Worm (Caenorhabditis elegans): ENCODE data around the gene dbn-1.

- TF ChIP-seq hif-1 (tag; optimal IDR thresholded peaks at IDR 0.05) (no peak), aly-2 (tag; optimal IDR thresholded peaks at IDR 0.05) (no peak), nhr-111 (GFP tag; optimal IDR thresholded peaks at IDR 0.05) (no peak), spr-1 (tag; optimal IDR thresholded peaks at IDR 0.05) (no peak), zag-1 (tag; optimal IDR thresholded peaks at IDR 0.05) (no peak), ama-1 (optimal IDR thresholded peaks at IDR 0.05) (peak; percentile 33), hlh-30 (tag; optimal IDR thresholded peaks at IDR 0.05; ENCODE audit: insufficient read depth) (peak; percentile 14), snpc-4 (tag; optimal IDR thresholded peaks at IDR 0.05) (no peak), ceh-32 (tag; optimal IDR thresholded peaks at IDR 0.05; ENCODE audit: poor library complexity) (no peak), nhr-28 (tag; optimal IDR thresholded peaks at IDR 0.05) (no peak)
These were observed 37.6 kb downstream of the dbn-1 start for ce11 chrIII:13724018-13724892.
